Fruit fly (Drosophila melanogaster) whole organism, embryonic: ENCODE results near the gene CG34297.

Experiments
- Atf3 ChIP-seq: fragments of 200-800 bp; sonication (Bioruptor generic); optimal IDR thresholded peaks from 3 replicates; lab custom pipeline; 2016; ENCODE audit warnings: missing biosample characterization, missing genetic modification characterization
- Bdp1 ChIP-seq: fragments of 200-800 bp; sonication (Bioruptor generic); optimal IDR thresholded peaks from 3 replicates; lab custom pipeline; 2016; ENCODE audit warnings: missing biosample characterization, missing genetic modification characterization
- CG13123 ChIP-seq: fragments of 200-800 bp; sonication (Bioruptor generic); optimal IDR thresholded peaks from 2 replicates; lab custom pipeline; 2016; ENCODE audit warnings: missing biosample characterization, missing genetic modification characterization
- CG15073 ChIP-seq: fragments of 200-800 bp; sonication (Bioruptor generic); optimal IDR thresholded peaks from 2 replicates; lab custom pipeline; 2016; ENCODE audit warnings: missing biosample characterization, missing genetic modification characterization
- CG1832 ChIP-seq: fragments of 200-800 bp; sonication (Bioruptor generic); optimal IDR thresholded peaks from 2 replicates; lab custom pipeline; 2017; ENCODE audit warnings: missing biosample characterization, mild to moderate bottlenecking, missing genetic modification characterization, inconsistent platforms
- CG18764 ChIP-seq: fragments of 200-800 bp; sonication (Bioruptor generic); optimal IDR thresholded peaks from 3 replicates; lab custom pipeline; 2016; ENCODE audit warnings: missing biosample characterization, missing genetic modification characterization
- CG4328 ChIP-seq: fragments of 200-800 bp; sonication (Bioruptor generic); optimal IDR thresholded peaks from 3 replicates; lab custom pipeline; 2017; ENCODE audit warnings: missing biosample characterization, missing genetic modification reagents, missing genetic modification characterization
- CG4360 ChIP-seq: fragments of 200-800 bp; sonication (Bioruptor generic); IDR thresholded peaks from 2 replicates; pipeline ENCODE4 v1.3.6; 2022; ENCODE audit warnings: missing biosample characterization, missing genetic modification characterization
- CG9727 ChIP-seq: fragments of 200-800 bp; sonication (Bioruptor generic); optimal IDR thresholded peaks from 3 replicates; lab custom pipeline; 2017; ENCODE audit warnings: missing biosample characterization, mild to moderate bottlenecking, missing genetic modification characterization
- CHES-1-like ChIP-seq: fragments of 200-800 bp; sonication (Bioruptor generic); optimal IDR thresholded peaks from 2 replicates; lab custom pipeline; 2016; ENCODE audit warnings: missing biosample characterization, missing genetic modification characterization
- Chrac-16 ChIP-seq: fragments of 200-800 bp; sonication (Bioruptor generic); optimal IDR thresholded peaks from 3 replicates; lab custom pipeline; 2016; ENCODE audit warnings: missing biosample characterization, missing genetic modification characterization
- Dfd ChIP-seq, 2 experiments: fragments of >200 bp; optimal IDR thresholded peaks; 2 replicates each; lab custom pipeline; 2017; ENCODE audit warnings: missing biosample characterization in 2 of 2, missing genetic modification characterization in 2 of 2
- Drgx ChIP-seq: fragments of 200-800 bp; sonication (Bioruptor generic); IDR thresholded peaks from 2 replicates; pipeline ENCODE4 v1.3.6; 2022; ENCODE audit warnings: missing biosample characterization, missing genetic modification characterization
- Fer2 ChIP-seq: fragments of 200-800 bp; sonication (Bioruptor generic); optimal IDR thresholded peaks from 2 replicates; lab custom pipeline; 2018; ENCODE audit warnings: missing biosample characterization, mild to moderate bottlenecking, missing genetic modification characterization, moderate library complexity
- Hand ChIP-seq: fragments of 200-800 bp; sonication (Bioruptor generic); optimal IDR thresholded peaks from 2 replicates; lab custom pipeline; 2017; ENCODE audit warnings: mild to moderate bottlenecking, missing biosample characterization, missing genetic modification reagents, missing genetic modification characterization
- Hr51 ChIP-seq, 2 experiments: fragments of 200-800 bp; sonication (Bioruptor generic); optimal IDR thresholded peaks; 2 replicates in 1 of 2; 3 replicates in 1 of 2; lab custom pipeline; 2016 to 2018; ENCODE audit warnings: missing biosample characterization in 2 of 2, missing genetic modification characterization in 2 of 2, mild to moderate bottlenecking in 1 of 2, moderate library complexity in 1 of 2
- MBD-R2 ChIP-seq: fragments of 200-800 bp; sonication (Bioruptor generic); IDR thresholded peaks from 2 replicates; pipeline ENCODE4 v1.3.6; 2022; ENCODE audit warnings: missing biosample characterization, missing genetic modification characterization
- Nf-YC ChIP-seq: fragments of 200-800 bp; optimal IDR thresholded peaks from 3 replicates; lab custom pipeline; 2019; ENCODE audit warnings: missing biosample characterization, mild to moderate bottlenecking, missing genetic modification characterization, moderate library complexity
- Six4 ChIP-seq: fragments of 200-800 bp; sonication (Bioruptor generic); optimal IDR thresholded peaks from 2 replicates; lab custom pipeline; 2016; ENCODE audit warnings: missing biosample characterization, missing genetic modification characterization
- Xbp1 ChIP-seq: fragments of 200-800 bp; sonication (Bioruptor generic); optimal IDR thresholded peaks from 3 replicates; lab custom pipeline; 2016; ENCODE audit warnings: missing biosample characterization, mild to moderate bottlenecking, missing genetic modification characterization
- abd-A ChIP-seq: fragments of 200-800 bp; sonication (Bioruptor generic); optimal IDR thresholded peaks from 3 replicates; lab custom pipeline; 2019; ENCODE audit warnings: missing biosample characterization, mild to moderate bottlenecking, missing genetic modification characterization, moderate library complexity
- amos ChIP-seq: fragments of 200-800 bp; sonication (Bioruptor generic); IDR thresholded peaks from 2 replicates; pipeline ENCODE4 v1.3.6; 2022; ENCODE audit warnings: missing biosample characterization, missing genetic modification characterization; ENCODE audit not compliant: partially characterized antibody
- cad ChIP-seq: fragments of >200 bp; optimal IDR thresholded peaks from 2 replicates; lab custom pipeline; 2017; ENCODE audit warnings: missing biosample characterization, missing genetic modification characterization
- corto ChIP-seq: fragments of 200-800 bp; sonication (Bioruptor generic); optimal IDR thresholded peaks from 2 replicates; lab custom pipeline; 2016; ENCODE audit warnings: missing biosample characterization, mild to moderate bottlenecking, missing genetic modification characterization, moderate library complexity
- crol ChIP-seq: fragments of 200-800 bp; sonication (Bioruptor generic); IDR thresholded peaks from 2 replicates; pipeline ENCODE4 v1.3.6; 2022; ENCODE audit warnings: missing biosample characterization, missing genetic modification characterization
- ewg ChIP-seq: fragments of 200-800 bp; sonication (Bioruptor generic); optimal IDR thresholded peaks from 3 replicates; lab custom pipeline; 2017; ENCODE audit warnings: mild to moderate bottlenecking, missing biosample characterization, missing genetic modification reagents, missing genetic modification characterization
- hbn ChIP-seq: fragments of 200-800 bp; sonication (Bioruptor generic); IDR thresholded peaks from 2 replicates; pipeline ENCODE4 v1.3.6; 2022; ENCODE audit warnings: missing biosample characterization, missing genetic modification characterization; ENCODE audit not compliant: partially characterized antibody
- ken ChIP-seq: fragments of 200-800 bp; sonication (Bioruptor generic); IDR thresholded peaks from 3 replicates; pipeline ENCODE4 v1.3.6; 2022; ENCODE audit warnings: missing biosample characterization, missing genetic modification characterization
- kni ChIP-seq: fragments of 200-800 bp; sonication (Bioruptor generic); optimal IDR thresholded peaks from 3 replicates; lab custom pipeline; 2017; ENCODE audit warnings: mild to moderate bottlenecking, missing biosample characterization, missing genetic modification reagents, missing genetic modification characterization
- nerfin-1 ChIP-seq: fragments of 200-800 bp; sonication (Bioruptor generic); optimal IDR thresholded peaks from 3 replicates; lab custom pipeline; 2019; ENCODE audit warnings: missing biosample characterization, mild to moderate bottlenecking, missing genetic modification characterization, moderate library complexity
- pfk ChIP-seq: fragments of 200-800 bp; sonication (Bioruptor generic); optimal IDR thresholded peaks from 2 replicates; lab custom pipeline; 2018; ENCODE audit warnings: missing biosample characterization, mild to moderate bottlenecking, missing genetic modification characterization, moderate library complexity
- twi ChIP-seq: fragments of 200-800 bp; optimal IDR thresholded peaks from 2 replicates; lab custom pipeline; 2019; ENCODE audit warnings: missing biosample characterization, mild to moderate bottlenecking, missing genetic modification characterization, moderate library complexity
- vnd ChIP-seq: fragments of 200-800 bp; sonication (Bioruptor generic); IDR thresholded peaks from 3 replicates; pipeline ENCODE4 v1.3.6; 2022; ENCODE audit warnings: missing biosample characterization, missing genetic modification characterization; ENCODE audit not compliant: partially characterized antibody
- z ChIP-seq: fragments of 200-800 bp; sonication (Bioruptor generic); IDR thresholded peaks from 3 replicates; pipeline ENCODE4 v1.3.6; 2022; ENCODE audit warnings: missing biosample characterization, missing genetic modification characterization
- zen ChIP-seq: fragments of 200-800 bp; sonication (Bioruptor generic); optimal IDR thresholded peaks from 3 replicates; lab custom pipeline; 2018; ENCODE audit warnings: missing biosample characterization, mild to moderate bottlenecking, missing genetic modification characterization, moderate library complexity

CG34297 gene

dm6 chr3R:6762794-6763407 is 15.1 kb upstream of the CG34297 start (continued):
- TF ChIP-seq Dfd (GFP tag; optimal IDR thresholded peaks at IDR 0.05; lab: Kevin White, UChicago): no peak
- TF ChIP-seq Hr51 (GFP tag; optimal IDR thresholded peaks at IDR 0.05; lab: Kevin White, UChicago): peak; percentile 65 to 75
- TF ChIP-seq zen (tag; lab: Kevin White, UChicago): peak; percentile 100
- no peak for TF ChIP-seq Atf3 (GFP tag; lab: Kevin White, UChicago)
- peak; percentile 80 for TF ChIP-seq Six4 (GFP tag; lab: Kevin White, UChicago)
- TF ChIP-seq Fer2 (tag; lab: Kevin White, UChicago): no peak
- TF ChIP-seq Hand (GFP tag; lab: Kevin White, UChicago): no peak
- peak; percentile 23 for TF ChIP-seq CHES-1-like (GFP tag; lab: Kevin White, UChicago)
- TF ChIP-seq MBD-R2 (GFP tag; lab: Robert Waterston, UW): no peak
- peak; percentile 22; the same call in 1 of the 2 replicates for TF ChIP-seq Drgx (GFP tag; lab: Robert Waterston, UW)
- TF ChIP-seq ken (GFP tag; lab: Robert Waterston, UW): no peak
- peak; percentile 20 for TF ChIP-seq CG15073 (GFP tag; lab: Kevin White, UChicago)
- TF ChIP-seq corto: no peak
- TF ChIP-seq CG4328 (GFP tag; lab: Kevin White, UChicago): peak; percentile 66
- peak; percentile 30 for TF ChIP-seq Bdp1
- peak; percentile 80 for TF ChIP-seq CG13123
- no peak for TF ChIP-seq hbn
- TF ChIP-seq Xbp1: peak; percentile 72

dm6 chr3R:6762188-6762643 is 14.4 kb upstream of the CG34297 start, which contains the start of gene Ama:
TSS of gene Ama (plus strand) at chr3R:6762593.
- TF ChIP-seq zen (tag; lab: Kevin White, UChicago) (peak; percentile 93), CG18764 (no peak), CG1832 (GFP tag; lab: Kevin White, UChicago) (peak; percentile 62), abd-A (tag; lab: Kevin White, UChicago) (peak; percentile 45), kni (GFP tag; lab: Kevin White, UChicago) (peak; percentile 14), z (GFP tag; lab: Robert Waterston, UW) (0 out of 3 replicates have a peak, but pooled peaks have one; percentile 4), crol (GFP tag; lab: Robert Waterston, UW) (0 out of 2 replicates have a peak, but pooled peaks have one; percentile 18), pfk (no peak), cad (GFP tag; lab: Kevin White, UChicago) (peak; percentile 96), Chrac-16 (GFP tag; lab: Kevin White, UChicago) (no peak), CG4360 (peak; percentile 84), ewg (peak; percentile 91), twi (tag; lab: Kevin White, UChicago) (peak; percentile 75), nerfin-1 (tag; lab: Kevin White, UChicago) (peak; percentile 4), vnd (GFP tag; lab: Robert Waterston, UW) (0 out of 3 replicates have a peak, but pooled peaks have one; percentile 24), amos (GFP tag; lab: Robert Waterston, UW) (0 out of 2 replicates have a peak, but pooled peaks have one; percentile 4), CG9727 (GFP tag; lab: Kevin White, UChicago) (no peak), Nf-YC (tag; lab: Kevin White, UChicago) (peak; percentile 32)
